Fruit fly (Drosophila melanogaster): ENCODE results near the gene CG1387.

DNA sequence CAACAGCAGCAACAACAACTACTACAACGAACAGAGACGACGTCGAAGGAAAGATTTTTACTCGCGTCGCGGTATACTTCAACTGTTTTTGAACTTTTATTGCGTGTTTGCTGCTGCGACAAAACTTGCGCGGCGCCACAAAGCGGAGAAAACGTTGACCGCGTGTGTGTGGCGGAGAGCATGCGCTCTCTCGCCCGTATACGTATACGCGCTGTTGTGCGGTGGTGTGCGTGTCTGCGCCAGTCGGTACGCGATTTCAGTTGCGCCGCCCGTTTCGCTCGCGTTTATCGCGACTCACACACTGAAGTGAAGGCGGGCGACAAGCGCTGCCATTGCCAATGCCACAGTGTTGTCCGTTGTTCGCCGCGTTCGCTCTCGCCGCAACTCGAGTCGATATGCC is 24.2 kb downstream of the CG1387 start:
- TF ChIP-seq CG11902 (GFP tag; optimal IDR thresholded peaks at IDR 0.05) = no peak
- TF ChIP-seq Blimp-1 (GFP tag; optimal IDR thresholded peaks at IDR 0.05) = peak; percentile 24
- peak; percentile 76 for TF ChIP-seq CG6808 (GFP tag; optimal IDR thresholded peaks at IDR 0.05)
- peak; percentile 28 for TF ChIP-seq CG34406 (GFP tag; optimal IDR thresholded peaks at IDR 0.05)
- TF ChIP-seq Hr39 (GFP tag; optimal IDR thresholded peaks at IDR 0.05) = no peak
- peak; percentile 4 for TF ChIP-seq CG10669 (GFP tag; optimal IDR thresholded peaks at IDR 0.05)
- TF ChIP-seq Gug (GFP tag; IDR thresholded peaks at IDR 0.05) = peak; percentile 82
- peak; percentile 84 for TF ChIP-seq CG16779 (tag; optimal IDR thresholded peaks at IDR 0.05)

Measured in whole organism, prepupa.